Fruit fly (Drosophila melanogaster) whole organism, embryonic: Measurements from ENCODE around the gene Spt6.

ENCODE experiments used
- Bdp1 ChIP-seq: fragments of 200-800 bp; sonication (Bioruptor generic); optimal IDR thresholded peaks from 3 replicates; lab custom pipeline; 2016; ENCODE audit warnings: missing biosample characterization, missing genetic modification characterization
- CG1024 ChIP-seq: fragments of 200-800 bp; sonication (Bioruptor generic); IDR thresholded peaks from 2 replicates; pipeline ENCODE4 v1.3.6; 2022; ENCODE audit warnings: missing biosample characterization, missing genetic modification characterization
- CG10654 ChIP-seq: fragments of 200-800 bp; sonication (Bioruptor generic); optimal IDR thresholded peaks from 2 replicates; lab custom pipeline; 2016; ENCODE audit warnings: missing biosample characterization, missing genetic modification characterization
- CG13287 ChIP-seq: fragments of 200-800 bp; sonication (Bioruptor generic); IDR thresholded peaks from 2 replicates; pipeline ENCODE4 v1.3.6; 2022; ENCODE audit warnings: missing biosample characterization, missing genetic modification characterization; ENCODE audit not compliant: partially characterized antibody
- CG13424 ChIP-seq: fragments of 200-800 bp; sonication (Bioruptor generic); optimal IDR thresholded peaks from 2 replicates; lab custom pipeline; 2019; ENCODE audit warnings: missing biosample characterization, mild to moderate bottlenecking, missing genetic modification characterization, moderate library complexity
- CG14441 ChIP-seq: fragments of 200-800 bp; sonication (Bioruptor generic); IDR thresholded peaks from 2 replicates; pipeline ENCODE4 v1.3.6; 2022; ENCODE audit warnings: missing biosample characterization, missing genetic modification characterization
- CG14860 ChIP-seq: fragments of 200-800 bp; sonication (Bioruptor generic); IDR thresholded peaks from 3 replicates; pipeline ENCODE4 v1.3.6; 2022; ENCODE audit warnings: missing biosample characterization, missing genetic modification characterization; ENCODE audit not compliant: partially characterized antibody
- CG2120 ChIP-seq: fragments of 200-800 bp; sonication (Bioruptor generic); optimal IDR thresholded peaks from 3 replicates; lab custom pipeline; 2016; ENCODE audit warnings: missing biosample characterization, missing genetic modification characterization
- CG2129 ChIP-seq: fragments of 200-800 bp; sonication (Bioruptor generic); IDR thresholded peaks from 2 replicates; pipeline ENCODE4 v1.3.6; 2022; ENCODE audit warnings: missing biosample characterization, missing genetic modification characterization; ENCODE audit not compliant: partially characterized antibody
- CG2202 ChIP-seq: fragments of 200-800 bp; sonication (Bioruptor generic); optimal IDR thresholded peaks from 2 replicates; lab custom pipeline; 2018; ENCODE audit warnings: missing biosample characterization, mild to moderate bottlenecking, missing genetic modification characterization
- CG2678 ChIP-seq: fragments of 200-800 bp; sonication (Bioruptor generic); optimal IDR thresholded peaks from 3 replicates; lab custom pipeline; 2019; ENCODE audit warnings: missing biosample characterization, mild to moderate bottlenecking, missing genetic modification characterization, moderate library complexity
- CG30431 ChIP-seq: fragments of 200-800 bp; sonication (Bioruptor generic); optimal IDR thresholded peaks from 2 replicates; lab custom pipeline; 2017; ENCODE audit warnings: missing biosample characterization, missing genetic modification characterization
- CG6175 ChIP-seq: fragments of 200-800 bp; sonication (Bioruptor generic); IDR thresholded peaks from 3 replicates; pipeline ENCODE4 v1.3.6; 2022; ENCODE audit warnings: missing biosample characterization, missing genetic modification characterization
- CG6272 ChIP-seq: fragments of 200-800 bp; sonication (Bioruptor generic); IDR thresholded peaks from 2 replicates; pipeline ENCODE4 v1.3.6; 2022; ENCODE audit warnings: missing biosample characterization, missing genetic modification characterization
- CG6683 ChIP-seq: fragments of 200-800 bp; sonication (Bioruptor generic); optimal IDR thresholded peaks from 2 replicates; lab custom pipeline; 2017; ENCODE audit warnings: missing biosample characterization, mild to moderate bottlenecking, missing genetic modification characterization, missing genetic modification reagents
- CG7928 ChIP-seq: fragments of 200-800 bp; sonication (Bioruptor generic); optimal IDR thresholded peaks from 2 replicates; lab custom pipeline; 2017; ENCODE audit warnings: missing biosample characterization, mild to moderate bottlenecking, missing genetic modification characterization
- CG9932 ChIP-seq: fragments of 200-800 bp; sonication (Bioruptor generic); IDR thresholded peaks from 2 replicates; pipeline ENCODE4 v1.3.6; 2022; ENCODE audit warnings: missing biosample characterization, missing genetic modification characterization
- CoRest ChIP-seq: fragments of 200-800 bp; sonication (Bioruptor generic); optimal IDR thresholded peaks from 3 replicates; lab custom pipeline; 2018; ENCODE audit warnings: missing biosample characterization, mild to moderate bottlenecking, missing genetic modification characterization, moderate library complexity
- Dip3 ChIP-seq: fragments of 200-800 bp; sonication (Bioruptor generic); optimal IDR thresholded peaks from 3 replicates; lab custom pipeline; 2016; ENCODE audit warnings: missing biosample characterization, missing genetic modification characterization
- Doc3 ChIP-seq: fragments of 200-800 bp; sonication (Bioruptor generic); IDR thresholded peaks from 3 replicates; pipeline ENCODE4 v1.3.6; 2022; ENCODE audit warnings: missing biosample characterization, missing genetic modification characterization; ENCODE audit not compliant: partially characterized antibody
- MTF-1 ChIP-seq: fragments of 200-800 bp; sonication (Bioruptor generic); optimal IDR thresholded peaks from 2 replicates; lab custom pipeline; 2018; ENCODE audit warnings: missing biosample characterization, mild to moderate bottlenecking, missing genetic modification characterization, borderline replicate concordance
- Mes4 ChIP-seq: fragments of 200-800 bp; sonication (Bioruptor generic); optimal IDR thresholded peaks from 2 replicates; lab custom pipeline; 2016; ENCODE audit warnings: missing biosample characterization, missing genetic modification characterization
- Myb ChIP-seq: fragments of 200-800 bp; sonication (Bioruptor generic); optimal IDR thresholded peaks from 2 replicates; lab custom pipeline; 2016; ENCODE audit warnings: missing biosample characterization, missing genetic modification characterization
- Oli ChIP-seq: fragments of 200-800 bp; sonication (Bioruptor generic); optimal IDR thresholded peaks from 2 replicates; lab custom pipeline; 2018; ENCODE audit warnings: missing biosample characterization, mild to moderate bottlenecking, missing genetic modification characterization, moderate library complexity
- Rfx ChIP-seq: fragments of 200-800 bp; sonication (Bioruptor generic); IDR thresholded peaks from 2 replicates; pipeline ENCODE4 v1.3.6; 2022; ENCODE audit warnings: missing biosample characterization, missing genetic modification characterization
- Sox100B ChIP-seq: fragments of 200-800 bp; sonication (Bioruptor generic); optimal IDR thresholded peaks from 3 replicates; lab custom pipeline; 2018; ENCODE audit warnings: missing biosample characterization, mild to moderate bottlenecking, missing genetic modification characterization
- Usf ChIP-seq: fragments of 200-800 bp; sonication (Bioruptor generic); optimal IDR thresholded peaks from 2 replicates; lab custom pipeline; 2017; ENCODE audit warnings: missing genotype, missing biosample characterization, missing genetic modification characterization
- ab ChIP-seq: fragments of 200-800 bp; sonication (Bioruptor generic); optimal IDR thresholded peaks from 2 replicates; lab custom pipeline; 2016; ENCODE audit warnings: missing biosample characterization, missing genetic modification characterization
- ara ChIP-seq: fragments of 200-800 bp; sonication (Bioruptor generic); IDR thresholded peaks from 2 replicates; pipeline ENCODE4 v1.3.6; 2022; ENCODE audit warnings: missing biosample characterization, missing genetic modification characterization
- bigmax ChIP-seq: fragments of 200-800 bp; sonication (Bioruptor generic); optimal IDR thresholded peaks from 2 replicates; lab custom pipeline; 2018; ENCODE audit warnings: missing biosample characterization, mild to moderate bottlenecking, missing genetic modification characterization
- cas ChIP-seq: fragments of 200-800 bp; sonication (Bioruptor generic); IDR thresholded peaks from 2 replicates; pipeline ENCODE4 v1.3.6; 2022; ENCODE audit warnings: missing biosample characterization, missing genetic modification characterization
- crol ChIP-seq: fragments of 200-800 bp; sonication (Bioruptor generic); IDR thresholded peaks from 2 replicates; pipeline ENCODE4 v1.3.6; 2022; ENCODE audit warnings: missing biosample characterization, missing genetic modification characterization
- crp ChIP-seq, 2 experiments: fragments of 200-800 bp; sonication (Bioruptor generic); optimal IDR thresholded peaks; 2 replicates in 1 of 2; 3 replicates in 1 of 2; lab custom pipeline; 2017; ENCODE audit warnings: missing biosample characterization in 2 of 2, missing genetic modification characterization in 2 of 2, mild to moderate bottlenecking in 1 of 2, moderate library complexity in 1 of 2
- dmrt11E ChIP-seq: fragments of 200-800 bp; sonication (Bioruptor generic); optimal IDR thresholded peaks from 3 replicates; lab custom pipeline; 2018; ENCODE audit warnings: missing biosample characterization, mild to moderate bottlenecking, missing genetic modification characterization, moderate library complexity
- dysf ChIP-seq: fragments of 200-800 bp; sonication (Bioruptor generic); IDR thresholded peaks from 3 replicates; pipeline ENCODE4 v1.3.6; 2022; ENCODE audit warnings: missing biosample characterization, missing genetic modification characterization
- en ChIP-seq: fragments of 200-800 bp; sonication (Bioruptor generic); optimal IDR thresholded peaks from 2 replicates; lab custom pipeline; 2016; ENCODE audit warnings: missing biosample characterization, missing genetic modification characterization
- gcm2 ChIP-seq: fragments of 200-800 bp; sonication (Bioruptor generic); optimal IDR thresholded peaks from 2 replicates; lab custom pipeline; 2016; ENCODE audit warnings: missing biosample characterization, missing genetic modification characterization
- ken ChIP-seq: fragments of 200-800 bp; sonication (Bioruptor generic); IDR thresholded peaks from 3 replicates; pipeline ENCODE4 v1.3.6; 2022; ENCODE audit warnings: missing biosample characterization, missing genetic modification characterization
- lov ChIP-seq, 2 experiments: fragments of 200-800 bp in 1 of 2; fragments of >200 bp in 1 of 2; sonication (Bioruptor generic) in 1 of 2; IDR thresholded peaks in 1 of 2; optimal IDR thresholded peaks in 1 of 2; 2 replicates in 1 of 2; 3 replicates in 1 of 2; pipeline versions ENCODE4 v1.3.6 to Lab custom; 2017 to 2022; ENCODE audit warnings: missing biosample characterization in 1 of 2, missing genetic modification characterization in 1 of 2
- luna ChIP-seq: fragments of 200-800 bp; sonication (Bioruptor generic); optimal IDR thresholded peaks from 2 replicates; lab custom pipeline; 2016; ENCODE audit warnings: missing biosample characterization, missing genetic modification characterization
- mirr ChIP-seq: fragments of 200-800 bp; sonication (Bioruptor generic); optimal IDR thresholded peaks from 3 replicates; lab custom pipeline; 2018; ENCODE audit warnings: missing biosample characterization, mild to moderate bottlenecking, missing genetic modification characterization
- peb ChIP-seq: fragments of 200-800 bp; sonication (Bioruptor generic); IDR thresholded peaks from 2 replicates; pipeline ENCODE4 v1.3.6; 2022; ENCODE audit warnings: missing biosample characterization, missing genetic modification characterization
- row ChIP-seq: fragments of 200-800 bp; sonication (Bioruptor generic); IDR thresholded peaks from 3 replicates; pipeline ENCODE4 v1.3.6; 2022; ENCODE audit warnings: missing biosample characterization, missing genetic modification characterization
- sima ChIP-seq: fragments of 200-800 bp; sonication (Bioruptor generic); optimal IDR thresholded peaks from 2 replicates; lab custom pipeline; 2016; ENCODE audit warnings: missing biosample characterization, missing genetic modification characterization
- tup ChIP-seq: fragments of 200-800 bp; sonication (Bioruptor generic); optimal IDR thresholded peaks from 2 replicates; lab custom pipeline; 2016; ENCODE audit warnings: missing biosample characterization, mild to moderate bottlenecking, missing genetic modification characterization, moderate library complexity
- unpg ChIP-seq: fragments of 200-800 bp; sonication (Bioruptor generic); optimal IDR thresholded peaks from 3 replicates; lab custom pipeline; 2018; ENCODE audit warnings: missing biosample characterization, mild to moderate bottlenecking, missing genetic modification characterization, moderate library complexity
- yki ChIP-seq: fragments of >200 bp; optimal IDR thresholded peaks from 3 replicates; lab custom pipeline; 2018
- zfh1 ChIP-seq: fragments of 200-800 bp; sonication (Bioruptor generic); IDR thresholded peaks from 3 replicates; pipeline ENCODE4 v1.3.6; 2022; ENCODE audit warnings: missing biosample characterization, missing genetic modification characterization

Gene Spt6

dm6 chrX:6224225-6225190, 43.1 kb upstream of the Spt6 start, which contains the start of gene sqh (continued):
- peak; percentile 80 for TF ChIP-seq Usf (GFP tag; lab: Kevin White, UChicago)
- peak; percentile 90 for TF ChIP-seq Oli
- peak; percentile 92 for TF ChIP-seq ken (GFP tag; lab: Robert Waterston, UW)
- peak; percentile 92 for TF ChIP-seq CG13424
- peak; percentile 86 for TF ChIP-seq ara (GFP tag; lab: Robert Waterston, UW)
- TF ChIP-seq row (GFP tag; lab: Robert Waterston, UW), result peak; percentile 99
- peak; percentile 90 for TF ChIP-seq Sox100B
- TF ChIP-seq zfh1 (GFP tag; lab: Robert Waterston, UW), result peak; percentile 89
- peak; percentile 68 for TF ChIP-seq gcm2 (GFP tag; lab: Kevin White, UChicago)
- no peak for TF ChIP-seq luna (GFP tag; lab: Kevin White, UChicago)
- peak; percentile 92 for TF ChIP-seq CG14441
- peak in 1 of 2 experiments; percentile 48 for TF ChIP-seq crp (GFP tag; optimal IDR thresholded peaks at IDR 0.05; lab: Kevin White, UChicago)
- peak; percentile 8; the same call in 1 of the 2 replicates for TF ChIP-seq CG13287 (GFP tag; lab: Robert Waterston, UW)
- no peak for TF ChIP-seq sima
- peak; percentile 2 for TF ChIP-seq Myb (GFP tag; lab: Kevin White, UChicago)
- TF ChIP-seq CG14860 (GFP tag; lab: Robert Waterston, UW), result no peak
- TF ChIP-seq CG2120, result peak; percentile 83
- no peak for TF ChIP-seq lov (optimal IDR thresholded peaks at IDR 0.05; lab: Kevin White, UChicago)
- peak; percentile 73; the same call in 2 of the 3 replicates for TF ChIP-seq lov (GFP tag; IDR thresholded peaks at IDR 0.05; lab: Robert Waterston, UW)
- TF ChIP-seq peb, result peak; percentile 65
- no peak for TF ChIP-seq ab
- peak; percentile 87 for TF ChIP-seq CG6272 (GFP tag; lab: Robert Waterston, UW)
- peak; percentile 74 for TF ChIP-seq CG2202 (tag; lab: Kevin White, UChicago)
- TF ChIP-seq CG2678 (tag; lab: Kevin White, UChicago), result peak; percentile 92
- TF ChIP-seq CG30431, result peak; percentile 82
- TF ChIP-seq dmrt11E, result peak; percentile 84
- peak; percentile 87 for TF ChIP-seq unpg
- TF ChIP-seq CG7928, result peak; percentile 44
- TF ChIP-seq Rfx, result peak; percentile 95
- peak; percentile 77; the same call in 2 of the 3 replicates for TF ChIP-seq CG6175 (GFP tag; lab: Robert Waterston, UW)
- peak; percentile 81 for TF ChIP-seq CG6683
- peak; percentile 55; the same call in 1 of the 2 replicates for TF ChIP-seq cas (GFP tag; lab: Robert Waterston, UW)
- TF ChIP-seq bigmax (GFP tag; lab: Kevin White, UChicago), result no peak
- TF ChIP-seq Bdp1 (GFP tag; lab: Kevin White, UChicago), result peak; percentile 24
- TF ChIP-seq en (GFP tag; lab: Kevin White, UChicago), result no peak
- TF ChIP-seq CoRest, result peak; percentile 94
- 0 out of 2 replicates have a peak, but pooled peaks have one; percentile 17 for TF ChIP-seq crol (GFP tag; lab: Robert Waterston, UW)
- peak; percentile 3 for TF ChIP-seq Mes4 (GFP tag; lab: Kevin White, UChicago)
- TF ChIP-seq CG1024 (GFP tag; lab: Robert Waterston, UW), result peak; percentile 38; the same call in 1 of the 2 replicates
- no peak for TF ChIP-seq Doc3 (GFP tag; lab: Robert Waterston, UW)
- TF ChIP-seq Dip3, result peak; percentile 63
- peak; percentile 61 for TF ChIP-seq mirr (GFP tag; lab: Kevin White, UChicago)
- TF ChIP-seq yki (lab: Kevin White, UChicago), result no peak
- TF ChIP-seq CG2129, result no peak
- TF ChIP-seq tup, result peak; percentile 47
- TF ChIP-seq MTF-1 (GFP tag; lab: Kevin White, UChicago), result peak; percentile 47
- peak; percentile 72 for TF ChIP-seq CG10654 (GFP tag; lab: Kevin White, UChicago)
- TF ChIP-seq CG9932 (GFP tag; lab: Robert Waterston, UW), result peak; percentile 89
- TF ChIP-seq dysf (GFP tag; lab: Robert Waterston, UW), result peak; percentile 95
